Worm (Caenorhabditis elegans) whole organism, mixed stage, embryonic: ENCODE data around the gene oac-21.

Experiments
- bed-3 ChIP-seq: fragments of 200-800 bp; sonication (Bioruptor generic); optimal IDR thresholded peaks from 3 replicates; lab custom pipeline; 2018; ENCODE audit warnings: mild to moderate bottlenecking, missing genetic modification characterization, moderate library complexity, missing compliant biosample characterization
- cnd-1 ChIP-seq: fragments of 200-800 bp; sonication (Bioruptor generic); optimal IDR thresholded peaks from 2 replicates; lab custom pipeline; 2018; ENCODE audit warnings: mild to moderate bottlenecking, missing genetic modification characterization, missing compliant biosample characterization
- elt-1 ChIP-seq: sonication (generic microtip); optimal IDR thresholded peaks from 2 replicates; lab custom pipeline; 2017; ENCODE audit warnings: missing genetic modification characterization, mild to moderate bottlenecking, missing compliant biosample characterization, antibody characterized with exemption, moderate library complexity, borderline replicate concordance; ENCODE audit not compliant: insufficient read depth
- lsy-2 ChIP-seq: fragments of 150-350 bp; optimal IDR thresholded peaks from 2 replicates; lab custom pipeline; 2014; ENCODE audit warnings: missing biosample characterization, missing genetic modification characterization
- nhr-12 ChIP-seq: fragments of 150-350 bp; optimal IDR thresholded peaks from 2 replicates; lab custom pipeline; 2014; ENCODE audit warnings: missing biosample characterization, missing genetic modification characterization
- nhr-2 ChIP-seq: fragments of 150-350 bp; optimal IDR thresholded peaks from 2 replicates; lab custom pipeline; 2014; ENCODE audit warnings: missing biosample characterization, missing genetic modification characterization
- nhr-76 ChIP-seq: sonication (generic microtip); optimal IDR thresholded peaks from 2 replicates; lab custom pipeline; 2017; ENCODE audit warnings: missing biosample characterization, missing genetic modification characterization
- pha-4 ChIP-seq: fragments of 150-350 bp; optimal IDR thresholded peaks from 2 replicates; lab custom pipeline; 2018; ENCODE audit warnings: missing biosample characterization, missing genetic modification reagents, missing genetic modification characterization
- snpc-4 ChIP-seq: fragments of 150-350 bp; optimal IDR thresholded peaks from 2 replicates; lab custom pipeline; 2014; ENCODE audit warnings: missing biosample characterization, missing genetic modification characterization
- sptf-1 ChIP-seq: sonication (generic microtip); optimal IDR thresholded peaks from 2 replicates; lab custom pipeline; 2017; ENCODE audit warnings: mild to moderate bottlenecking, missing genetic modification characterization, moderate library complexity, missing compliant biosample characterization
- unc-120 ChIP-seq: sonication (generic microtip); optimal IDR thresholded peaks from 2 replicates; lab custom pipeline; 2017; ENCODE audit warnings: missing genetic modification characterization, missing compliant biosample characterization; ENCODE audit not compliant: poor library complexity, severe bottlenecking
- unc-39 ChIP-seq: fragments of 150-350 bp; optimal IDR thresholded peaks from 2 replicates; lab custom pipeline; 2014; ENCODE audit warnings: missing biosample characterization, missing genetic modification characterization
- unc-62 ChIP-seq: fragments of 150-350 bp; optimal IDR thresholded peaks from 2 replicates; lab custom pipeline; 2014; ENCODE audit warnings: missing biosample characterization, missing genetic modification reagents, missing genetic modification characterization
- ztf-11 ChIP-seq: fragments of 150-350 bp; optimal IDR thresholded peaks from 2 replicates; lab custom pipeline; 2014; ENCODE audit warnings: missing biosample characterization, missing genetic modification characterization

DNA sequence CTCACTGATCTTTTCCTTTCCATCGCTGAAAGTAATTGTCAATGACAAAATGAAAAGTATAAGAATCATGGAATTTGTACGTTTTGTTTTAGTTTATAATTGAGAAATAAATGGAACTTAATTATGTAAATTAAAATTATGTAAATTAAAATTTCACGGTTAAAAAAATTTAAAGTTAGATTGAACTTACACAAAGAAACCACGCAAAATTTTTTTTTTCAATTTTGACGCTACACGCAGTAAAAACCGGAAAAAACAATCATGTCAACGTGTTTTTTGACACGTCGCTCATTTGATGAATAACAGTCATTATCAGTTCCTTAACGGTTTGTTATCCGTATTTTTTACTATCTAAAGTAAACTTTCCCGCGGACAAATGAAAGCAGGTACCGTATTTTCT is 7.9 kb upstream of the oac-21 start, which contains the start of the genes F37C4.8 and oac-23:
- TF ChIP-seq nhr-12 (tag; lab: Kevin White, UChicago) (no peak), pha-4 (no peak), nhr-76 (tag; lab: Kevin White, UChicago) (no peak), elt-1 (no peak), snpc-4 (tag; lab: Kevin White, UChicago) (no peak), sptf-1 (tag; lab: Kevin White, UChicago) (no peak), ztf-11 (tag; lab: Kevin White, UChicago) (no peak), cnd-1 (tag; lab: Kevin White, UChicago) (no peak), unc-120 (tag; lab: Kevin White, UChicago) (no peak), bed-3 (GFP tag; lab: Kevin White, UChicago) (no peak), nhr-2 (tag; lab: Kevin White, UChicago) (no peak), unc-39 (tag; lab: Kevin White, UChicago) (no peak), lsy-2 (tag; lab: Kevin White, UChicago) (no peak), unc-62 (GFP tag; lab: Kevin White, UChicago) (no peak)
